Worm (Caenorhabditis elegans) whole organism, L4 larva: ENCODE data around the gene rike-1.

Experiments used
- F26F4.8 ChIP-seq: fragments of 200-800 bp; sonication (Bioruptor generic); conservative IDR thresholded peaks from 2 replicates; pipeline ENCODE4 v1.3.6; 2022; ENCODE audit warnings: missing genetic modification characterization, missing compliant biosample characterization
- F49E8.2 ChIP-seq: sonication (generic microtip); optimal IDR thresholded peaks from 2 replicates; lab custom pipeline; 2016; ENCODE audit warnings: missing compliant biosample characterization, mild to moderate bottlenecking, missing genetic modification characterization, borderline replicate concordance
- T20F7.1 ChIP-seq: fragments of 200-800 bp; sonication (Bioruptor generic); optimal IDR thresholded peaks from 2 replicates; lab custom pipeline; 2018; ENCODE audit warnings: mild to moderate bottlenecking, missing genetic modification characterization, missing compliant biosample characterization
- Y105C5A.15 ChIP-seq: fragments of 200-800 bp; sonication (Bioruptor generic); IDR thresholded peaks from 2 replicates; pipeline ENCODE4 v1.3.6; 2022; ENCODE audit warnings: missing genetic modification characterization, missing compliant biosample characterization
- Y75B8A.6 ChIP-seq: fragments of 200-800 bp; sonication (Bioruptor generic); IDR thresholded peaks from 2 replicates; pipeline ENCODE4 v1.3.6; 2022; ENCODE audit warnings: missing genetic modification reagents, missing genetic modification characterization, missing compliant biosample characterization
- ZK337.2 ChIP-seq: fragments of 200-800 bp; sonication (Bioruptor generic); IDR thresholded peaks from 2 replicates; pipeline ENCODE4 v1.3.6; 2022; ENCODE audit warnings: missing genetic modification reagents, missing genetic modification characterization, missing compliant biosample characterization
- aha-1 ChIP-seq: fragments of 150-350 bp; peaks from one replicate; lab custom pipeline; 2014; ENCODE audit warnings: missing biosample characterization, missing genetic modification characterization
- aly-2 ChIP-seq: sonication (generic microtip); optimal IDR thresholded peaks from 2 replicates; lab custom pipeline; 2018; ENCODE audit warnings: missing biosample characterization, missing genetic modification characterization
- ceh-20 ChIP-seq: fragments of 200-800 bp; sonication (Bioruptor generic); IDR thresholded peaks from 2 replicates; pipeline ENCODE4 v1.3.6; 2022; ENCODE audit warnings: missing genetic modification reagents, missing genetic modification characterization, missing compliant biosample characterization
- ceh-62 ChIP-seq: sonication (generic microtip); optimal IDR thresholded peaks from 2 replicates; lab custom pipeline; 2017; ENCODE audit warnings: missing biosample characterization, missing genetic modification characterization
- ctbp-1 ChIP-seq: fragments of 200-800 bp; sonication (Bioruptor generic); IDR thresholded peaks from 2 replicates; pipeline ENCODE4 v1.3.6; 2022; ENCODE audit warnings: missing genetic modification reagents, missing genetic modification characterization, missing compliant biosample characterization
- daf-16 ChIP-seq, 3 experiments: sonication (generic microtip); optimal IDR thresholded peaks; 2 replicates each; lab custom pipeline; 2016 to 2017; ENCODE audit warnings: missing genetic modification characterization in 3 of 3, missing genetic modification reagents in 3 of 3, mild to moderate bottlenecking in 2 of 3, missing compliant biosample characterization in 2 of 3, missing biosample characterization in 1 of 3, moderate library complexity in 1 of 3
- daf-19 ChIP-seq: fragments of 200-800 bp; sonication (Bioruptor generic); conservative IDR thresholded peaks from 2 replicates; pipeline ENCODE4 v1.3.6; 2022; ENCODE audit warnings: missing genetic modification characterization, missing compliant biosample characterization
- dmd-6 ChIP-seq: fragments of 200-800 bp; sonication (Bioruptor generic); IDR thresholded peaks from 2 replicates; pipeline ENCODE4 v1.3.6; 2022; ENCODE audit warnings: missing genetic modification reagents, missing genetic modification characterization, missing compliant biosample characterization
- duxl-1 ChIP-seq: sonication (generic microtip); optimal IDR thresholded peaks from 2 replicates; lab custom pipeline; 2016; ENCODE audit warnings: mild to moderate bottlenecking, missing genetic modification characterization, moderate library complexity, missing compliant biosample characterization; ENCODE audit not compliant: poor library complexity
- dve-1 ChIP-seq: sonication (generic microtip); optimal IDR thresholded peaks from 2 replicates; lab custom pipeline; 2017; ENCODE audit warnings: antibody characterized with exemption, mild to moderate bottlenecking, missing genetic modification characterization, missing compliant biosample characterization; ENCODE audit not compliant: insufficient read depth
- egl-43 ChIP-seq: fragments of 200-800 bp; sonication (Bioruptor generic); IDR thresholded peaks from 2 replicates; pipeline ENCODE4 v1.3.6; 2022; ENCODE audit warnings: missing genetic modification reagents, missing genetic modification characterization, missing compliant biosample characterization
- fkh-10 ChIP-seq: fragments of 150-350 bp; optimal IDR thresholded peaks from 2 replicates; lab custom pipeline; 2014; ENCODE audit warnings: missing biosample characterization, missing genetic modification reagents, missing genetic modification characterization
- hlh-11 ChIP-seq: fragments of 200-800 bp; sonication (Bioruptor generic); optimal IDR thresholded peaks from 2 replicates; lab custom pipeline; 2018; ENCODE audit warnings: mild to moderate bottlenecking, missing genetic modification characterization, missing compliant biosample characterization
- hlh-30 ChIP-seq: sonication (generic microtip); optimal IDR thresholded peaks from 2 replicates; lab custom pipeline; 2017; ENCODE audit warnings: antibody characterized with exemption, mild to moderate bottlenecking, missing genetic modification characterization, missing compliant biosample characterization; ENCODE audit not compliant: insufficient read depth
- jun-1 ChIP-seq: fragments of 150-350 bp; optimal IDR thresholded peaks from 2 replicates; lab custom pipeline; 2014; ENCODE audit warnings: missing biosample characterization, missing genetic modification reagents, missing genetic modification characterization
- lim-7 ChIP-seq: fragments of 200-800 bp; sonication (Bioruptor generic); IDR thresholded peaks from 2 replicates; pipeline ENCODE4 v1.3.6; 2022; ENCODE audit warnings: missing genetic modification characterization, missing compliant biosample characterization
- lin-1 ChIP-seq: fragments of 200-800 bp; sonication (Bioruptor generic); IDR thresholded peaks from 2 replicates; pipeline ENCODE4 v1.3.6; 2022; ENCODE audit warnings: missing genetic modification reagents, missing genetic modification characterization, missing compliant biosample characterization
- lin-13 ChIP-seq: fragments of 150-350 bp; optimal IDR thresholded peaks from 2 replicates; lab custom pipeline; 2014; ENCODE audit warnings: missing biosample characterization, missing genetic modification reagents, missing genetic modification characterization
- lin-15B ChIP-seq: fragments of 150-350 bp; sonication (generic microtip); optimal IDR thresholded peaks from 3 replicates; lab custom pipeline; 2014; ENCODE audit warnings: missing biosample characterization, missing genetic modification characterization
- lin-38 ChIP-seq: fragments of 200-800 bp; sonication (Bioruptor generic); IDR thresholded peaks from 2 replicates; pipeline ENCODE4 v1.3.6; 2022; ENCODE audit warnings: missing genetic modification reagents, missing genetic modification characterization, missing compliant biosample characterization
- lir-3 ChIP-seq: sonication (generic microtip); optimal IDR thresholded peaks from 2 replicates; lab custom pipeline; 2016; ENCODE audit warnings: mild to moderate bottlenecking, missing genetic modification characterization, missing compliant biosample characterization
- mdt-29 ChIP-seq: fragments of 200-800 bp; sonication (Bioruptor generic); IDR thresholded peaks from 2 replicates; pipeline ENCODE4 v1.3.6; 2022; ENCODE audit warnings: missing genetic modification reagents, missing genetic modification characterization, missing compliant biosample characterization
- mep-1 ChIP-seq: fragments of 150-350 bp; sonication (generic microtip); optimal IDR thresholded peaks from 3 replicates; lab custom pipeline; 2014; ENCODE audit warnings: missing biosample characterization, missing genetic modification characterization
- mes-2 ChIP-seq: sonication (generic microtip); optimal IDR thresholded peaks from 2 replicates; lab custom pipeline; 2016; ENCODE audit warnings: missing genotype, mild to moderate bottlenecking, missing genetic modification characterization, missing compliant biosample characterization; ENCODE audit not compliant: poor library complexity, severe bottlenecking
- mxl-2 ChIP-seq: fragments of 200-800 bp; sonication (Bioruptor generic); conservative IDR thresholded peaks from 2 replicates; pipeline ENCODE4 v1.3.6; 2022; ENCODE audit warnings: missing genetic modification reagents, missing genetic modification characterization, missing compliant biosample characterization
- mxl-3 ChIP-seq: fragments of 200-800 bp; sonication (Bioruptor generic); optimal IDR thresholded peaks from 2 replicates; lab custom pipeline; 2018; ENCODE audit warnings: mild to moderate bottlenecking, missing genetic modification characterization, missing compliant biosample characterization
- nhr-28 ChIP-seq: fragments of 150-350 bp; optimal IDR thresholded peaks from 2 replicates; lab custom pipeline; 2014; ENCODE audit warnings: missing biosample characterization, missing genetic modification characterization
- nhr-41 ChIP-seq: fragments of 200-800 bp; sonication (Bioruptor generic); IDR thresholded peaks from 2 replicates; pipeline ENCODE4 v1.3.6; 2022; ENCODE audit warnings: missing genetic modification reagents, missing genetic modification characterization, missing compliant biosample characterization
- nhr-6 ChIP-seq: fragments of 150-350 bp; optimal IDR thresholded peaks from 2 replicates; lab custom pipeline; 2014; ENCODE audit warnings: missing biosample characterization, missing genetic modification characterization
- nhr-76 ChIP-seq: fragments of 150-350 bp; optimal IDR thresholded peaks from 2 replicates; lab custom pipeline; 2014; ENCODE audit warnings: missing biosample characterization, missing genetic modification characterization
- nhr-77 ChIP-seq: fragments of 150-350 bp; optimal IDR thresholded peaks from 2 replicates; lab custom pipeline; 2014; ENCODE audit warnings: missing biosample characterization, missing genetic modification characterization
- snpc-1.2 ChIP-seq: fragments of 200-800 bp; sonication (Bioruptor generic); IDR thresholded peaks from 2 replicates; pipeline ENCODE4 v1.3.6; 2022; ENCODE audit warnings: missing genetic modification reagents, missing genetic modification characterization, missing compliant biosample characterization
- spr-1 ChIP-seq: sonication (generic microtip); optimal IDR thresholded peaks from 2 replicates; lab custom pipeline; 2016; ENCODE audit warnings: mild to moderate bottlenecking, missing genetic modification characterization, missing compliant biosample characterization
- tag-97 ChIP-seq: fragments of 200-800 bp; sonication (Bioruptor generic); IDR thresholded peaks from 2 replicates; pipeline ENCODE4 v1.3.6; 2022; ENCODE audit warnings: missing genetic modification characterization, missing compliant biosample characterization
- tra-1 ChIP-seq: fragments of 200-800 bp; sonication (Bioruptor generic); IDR thresholded peaks from 2 replicates; pipeline ENCODE4 v1.3.6; 2022; ENCODE audit warnings: missing genetic modification reagents, missing genetic modification characterization, missing compliant biosample characterization
- unc-62 ChIP-seq, 3 experiments: fragments of 150-350 bp in 1 of 3; sonication (generic microtip); optimal IDR thresholded peaks in 2 of 3; peaks in 1 of 3; 1 replicate in 1 of 3; 2 replicates in 2 of 3; lab custom pipeline; 2014 to 2017; ENCODE audit warnings: missing biosample characterization in 3 of 3, missing genetic modification characterization in 3 of 3, missing genetic modification reagents in 3 of 3, missing genotype in 1 of 3
- ztf-11 ChIP-seq: fragments of 150-350 bp; optimal IDR thresholded peaks from 2 replicates; lab custom pipeline; 2014; ENCODE audit warnings: missing biosample characterization, missing genetic modification characterization

The rike-1 gene

ce11 chrV:14505745-14506214, 39.9 kb downstream of the rike-1 start (continued):
- TF ChIP-seq T20F7.1 (GFP tag; lab: Kevin White, UChicago) (no peak), mdt-29 (no peak), egl-43 (GFP tag; lab: Robert Waterston, UW) (peak; percentile 37; the same call in 1 of the 2 replicates), mxl-2 (GFP tag; lab: Robert Waterston, UW) (no peak), dve-1 (tag; lab: Kevin White, UChicago) (peak; percentile 65), nhr-77 (tag; lab: Kevin White, UChicago) (no peak), ceh-62 (tag; lab: Kevin White, UChicago) (no peak), ceh-20 (GFP tag; lab: Robert Waterston, UW) (no peak), tra-1 (GFP tag; lab: Robert Waterston, UW) (peak; percentile 72; the same call in 1 of the 2 replicates), snpc-1.2 (no peak)
- TF ChIP-seq, all 104 proteins: peak for 22

ce11 chrV:14504774-14505173, 40.9 kb downstream of the rike-1 start:
- peak; percentile 23 for TF ChIP-seq mep-1 (tag; lab: Kevin White, UChicago)
- TF ChIP-seq mxl-3 (GFP tag; lab: Kevin White, UChicago) = peak; percentile 30
- TF ChIP-seq nhr-28 (tag; lab: Kevin White, UChicago) = peak; percentile 14
- TF ChIP-seq hlh-11 (tag; lab: Kevin White, UChicago) = peak; percentile 6
- peak; percentile 27; the same call in 1 of the 2 replicates for TF ChIP-seq dmd-6 (GFP tag; lab: Robert Waterston, UW)
- no peak for TF ChIP-seq mes-2
- TF ChIP-seq, all 104 proteins: peak for 5

ce11 chrV:14504120-14504519, 41.5 kb downstream of the rike-1 start:
- no peak for TF ChIP-seq Y75B8A.6 (GFP tag; lab: Robert Waterston, UW)
- no peak for TF ChIP-seq dmd-6 (GFP tag; lab: Robert Waterston, UW)
- TF ChIP-seq aha-1 (tag; lab: Kevin White, UChicago) = peak; percentile 87
- no peak for TF ChIP-seq daf-16 (GFP tag; optimal IDR thresholded peaks at IDR 0.05; lab: Kevin White, UChicago)
- peak; percentile 60 for TF ChIP-seq daf-16 (tag; optimal IDR thresholded peaks at IDR 0.05; lab: Kevin White, UChicago)
- peak; percentile 23 for TF ChIP-seq nhr-6 (tag; lab: Kevin White, UChicago)

- TF ChIP-seq tag-97 (GFP tag; lab: Robert Waterston, UW) (no peak), F49E8.2 (no peak), ctbp-1 (GFP tag; lab: Robert Waterston, UW) (no peak), duxl-1 (tag; lab: Kevin White, UChicago) (no peak), mxl-3 (GFP tag; lab: Kevin White, UChicago) (peak; percentile 1), hlh-30 (tag; lab: Kevin White, UChicago) (peak; percentile 44), lim-7 (GFP tag; lab: Robert Waterston, UW) (no peak), ztf-11 (tag; lab: Kevin White, UChicago) (no peak), F26F4.8 (no peak), spr-1 (no peak), lir-3 (tag; lab: Kevin White, UChicago) (no peak), daf-19 (GFP tag; lab: Robert Waterston, UW) (no peak), snpc-1.2 (no peak), lin-38 (GFP tag; lab: Robert Waterston, UW) (no peak), dve-1 (tag; lab: Kevin White, UChicago) (peak; percentile 51), mdt-29 (no peak), nhr-41 (GFP tag; lab: Robert Waterston, UW) (no peak), nhr-28 (tag; lab: Kevin White, UChicago) (peak; percentile 96), nhr-76 (tag; lab: Kevin White, UChicago) (no peak), ZK337.2 (GFP tag; lab: Robert Waterston, UW) (no peak), lin-1 (GFP tag; lab: Robert Waterston, UW) (no peak), jun-1 (tag; lab: Kevin White, UChicago) (no peak), lin-15B (tag; lab: Kevin White, UChicago) (no peak), unc-62 (GFP tag; optimal IDR thresholded peaks at IDR 0.05 in 1 of 2; lab: Kevin White, UChicago) (no peak), unc-62 (tag; optimal IDR thresholded peaks at IDR 0.05; lab: Kevin White, UChicago) (no peak), tra-1 (GFP tag; lab: Robert Waterston, UW) (0 out of 2 replicates have a peak, but pooled peaks have one; percentile 22), aly-2 (tag; lab: Kevin White, UChicago) (no peak), mep-1 (tag; lab: Kevin White, UChicago) (peak; percentile 30), fkh-10 (no peak), lin-13 (GFP tag; lab: Kevin White, UChicago) (no peak), Y105C5A.15 (no peak)
Observed at ce11 chrV:14503065-14503464, 42.6 kb downstream of the rike-1 start.
